Fruit fly (Drosophila melanogaster) whole organism, wandering third instar larva: Measurements from ENCODE around the gene CG31808.

Experiments
- Hr78 ChIP-seq: fragments of >200 bp; optimal IDR thresholded peaks from 2 replicates; lab custom pipeline; 2017; ENCODE audit warnings: missing biosample characterization, missing genetic modification characterization
- br ChIP-seq: fragments of 200-800 bp; sonication (Bioruptor generic); optimal IDR thresholded peaks from 2 replicates; lab custom pipeline; 2016; ENCODE audit warnings: missing biosample characterization, missing genetic modification characterization
- pan ChIP-seq: fragments of >200 bp; optimal IDR thresholded peaks from 2 replicates; lab custom pipeline; 2017

- TF ChIP-seq Hr78 (GFP tag; lab: Kevin White, UChicago) (no peak), br (no peak), pan (lab: Kevin White, UChicago) (no peak)
These were observed 38.1 kb upstream of the CG31808 start, which contains the start of gene yellow-b for dm6 chr2L:16754074-16754473.
